Worm (Caenorhabditis elegans): ENCODE data around the gene fbxa-201.

DNA sequence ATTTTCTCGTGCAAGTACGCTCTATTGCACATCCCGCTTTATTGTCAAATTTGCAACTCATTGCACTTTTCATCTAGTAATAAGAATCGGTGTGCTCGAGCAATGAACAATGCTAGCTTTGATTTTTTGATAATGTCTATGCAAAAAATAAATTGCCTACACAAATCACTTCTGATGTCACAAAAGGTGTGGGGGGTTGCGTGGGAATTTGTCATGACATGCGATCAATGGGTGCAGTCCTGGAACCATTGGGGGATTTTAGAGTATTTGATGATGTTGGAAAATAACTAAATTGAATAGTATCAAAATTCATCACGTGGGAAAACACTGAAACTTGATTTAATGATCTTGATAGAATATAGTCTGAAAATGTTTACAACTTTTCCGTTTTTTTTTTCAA, 29.3 kb upstream of the fbxa-201 start:
- TF ChIP-seq unc-39 (tag; optimal IDR thresholded peaks at IDR 0.05) (no peak), lir-3 (tag; optimal IDR thresholded peaks at IDR 0.05) (no peak), dve-1 (tag; optimal IDR thresholded peaks at IDR 0.05; ENCODE audit: insufficient read depth) (no peak), unc-62 (GFP tag; optimal IDR thresholded peaks at IDR 0.05 in 1 of 2) (no peak), unc-62 (tag; optimal IDR thresholded peaks at IDR 0.05) (no peak), lin-39 (tag; optimal IDR thresholded peaks at IDR 0.05) (no peak), zag-1 (tag; optimal IDR thresholded peaks at IDR 0.05) (no peak), ztf-7 (tag; optimal IDR thresholded peaks at IDR 0.05) (no peak), pha-4 (GFP tag; IDR thresholded peaks at IDR 0.05) (no peak), pha-4 (tag; optimal IDR thresholded peaks at IDR 0.05) (no peak), ztf-11 (tag; optimal IDR thresholded peaks at IDR 0.05) (no peak), hif-1 (tag; optimal IDR thresholded peaks at IDR 0.05) (no peak), dpl-1 (GFP tag; optimal IDR thresholded peaks at IDR 0.05) (no peak), nhr-237 (tag; optimal IDR thresholded peaks at IDR 0.05) (no peak), nhr-28 (tag; optimal IDR thresholded peaks at IDR 0.05) (no peak)

Data from whole organism, L4 larva.